Worm (Caenorhabditis elegans) whole organism, late embryonic: Measurements from ENCODE around the gene srz-62.

Experiments used
- C38D4.7 ChIP-seq: fragments of 200-800 bp; sonication (Bioruptor generic); optimal IDR thresholded peaks from 2 replicates; lab custom pipeline; 2018; ENCODE audit warnings: mild to moderate bottlenecking, missing genetic modification characterization, moderate library complexity, missing compliant biosample characterization
- K02D7.2 ChIP-seq: sonication (generic microtip); optimal IDR thresholded peaks from 2 replicates; lab custom pipeline; 2017; ENCODE audit warnings: mild to moderate bottlenecking, missing genetic modification characterization, missing compliant biosample characterization
- T23F11.4 ChIP-seq: fragments of 200-800 bp; sonication (Bioruptor generic); optimal IDR thresholded peaks from 2 replicates; lab custom pipeline; 2018; ENCODE audit warnings: mild to moderate bottlenecking, missing genetic modification characterization, missing compliant biosample characterization
- ahr-1 ChIP-seq: sonication (generic microtip); optimal IDR thresholded peaks from 2 replicates; lab custom pipeline; 2016; ENCODE audit warnings: missing genetic modification characterization, missing compliant biosample characterization
- ama-1 ChIP-seq: fragments of 150-350 bp; optimal IDR thresholded peaks from 2 replicates; lab custom pipeline; 2014
- ceh-14 ChIP-seq: sonication (generic microtip); optimal IDR thresholded peaks from 2 replicates; lab custom pipeline; 2016; ENCODE audit warnings: missing genotype, missing genetic modification characterization, missing compliant biosample characterization
- ceh-19 ChIP-seq: fragments of 200-800 bp; sonication (Bioruptor generic); optimal IDR thresholded peaks from 2 replicates; lab custom pipeline; 2018; ENCODE audit warnings: mild to moderate bottlenecking, missing genetic modification characterization, missing compliant biosample characterization
- ceh-2 ChIP-seq: sonication (generic microtip); optimal IDR thresholded peaks from 2 replicates; lab custom pipeline; 2016; ENCODE audit warnings: missing genotype, missing genetic modification characterization, missing compliant biosample characterization
- ceh-31 ChIP-seq: sonication (generic microtip); optimal IDR thresholded peaks from 2 replicates; lab custom pipeline; 2016; ENCODE audit warnings: missing genetic modification characterization, missing compliant biosample characterization
- ceh-34 ChIP-seq: sonication (generic microtip); optimal IDR thresholded peaks from 2 replicates; lab custom pipeline; 2016; ENCODE audit warnings: mild to moderate bottlenecking, missing genetic modification characterization, missing compliant biosample characterization
- ceh-48 ChIP-seq: sonication (generic microtip); optimal IDR thresholded peaks from 2 replicates; lab custom pipeline; 2016; ENCODE audit warnings: missing genetic modification characterization, inconsistent platforms, missing compliant biosample characterization
- ceh-6 ChIP-seq: fragments of 200-800 bp; sonication (Bioruptor generic); optimal IDR thresholded peaks from 2 replicates; lab custom pipeline; 2018; ENCODE audit warnings: mild to moderate bottlenecking, missing genetic modification characterization, missing compliant biosample characterization
- ceh-9 ChIP-seq: sonication (generic microtip); optimal IDR thresholded peaks from 2 replicates; lab custom pipeline; 2016; ENCODE audit warnings: mild to moderate bottlenecking, missing genetic modification characterization, inconsistent platforms, missing compliant biosample characterization
- che-1 ChIP-seq: sonication (generic microtip); optimal IDR thresholded peaks from 2 replicates; lab custom pipeline; 2016; ENCODE audit warnings: mild to moderate bottlenecking, missing genetic modification characterization, missing compliant biosample characterization
- dve-1 ChIP-seq: sonication (generic microtip); optimal IDR thresholded peaks from 2 replicates; lab custom pipeline; 2017; ENCODE audit warnings: antibody characterized with exemption, mild to moderate bottlenecking, missing genetic modification characterization, missing compliant biosample characterization
- elt-2 ChIP-seq: sonication (generic microtip); optimal IDR thresholded peaks from 2 replicates; lab custom pipeline; 2016; ENCODE audit warnings: missing genetic modification reagents, missing genetic modification characterization, missing compliant biosample characterization
- ets-4 ChIP-seq: sonication (generic microtip); optimal IDR thresholded peaks from 2 replicates; lab custom pipeline; 2016; ENCODE audit warnings: missing genetic modification characterization, missing compliant biosample characterization
- eyg-1 ChIP-seq: sonication (generic microtip); optimal IDR thresholded peaks from 2 replicates; lab custom pipeline; 2016; ENCODE audit warnings: missing genotype, missing genetic modification characterization, missing compliant biosample characterization
- gmeb-2 ChIP-seq: sonication (generic microtip); optimal IDR thresholded peaks from 2 replicates; lab custom pipeline; 2016; ENCODE audit warnings: missing genetic modification characterization, inconsistent platforms, missing compliant biosample characterization
- hlh-13 ChIP-seq: fragments of 200-800 bp; sonication (Bioruptor generic); optimal IDR thresholded peaks from 2 replicates; lab custom pipeline; 2018; ENCODE audit warnings: mild to moderate bottlenecking, missing genetic modification characterization, missing compliant biosample characterization
- hlh-15 ChIP-seq: sonication (generic microtip); optimal IDR thresholded peaks from 2 replicates; lab custom pipeline; 2016; ENCODE audit warnings: missing genetic modification characterization, missing compliant biosample characterization
- hlh-6 ChIP-seq: sonication (generic microtip); optimal IDR thresholded peaks from 2 replicates; lab custom pipeline; 2016; ENCODE audit warnings: missing genotype, missing genetic modification characterization, missing compliant biosample characterization
- hlh-8 ChIP-seq: sonication (generic microtip); optimal IDR thresholded peaks from 2 replicates; lab custom pipeline; 2016; ENCODE audit warnings: missing genotype, missing genetic modification characterization, missing compliant biosample characterization
- lim-6 ChIP-seq: sonication (generic microtip); optimal IDR thresholded peaks from 2 replicates; lab custom pipeline; 2016; ENCODE audit warnings: missing genetic modification characterization, missing compliant biosample characterization
- lin-11 ChIP-seq: fragments of 200-800 bp; sonication (Bioruptor generic); optimal IDR thresholded peaks from 2 replicates; lab custom pipeline; 2018; ENCODE audit warnings: mild to moderate bottlenecking, missing genetic modification characterization, missing compliant biosample characterization
- nfya-1 ChIP-seq: sonication (generic microtip); optimal IDR thresholded peaks from 2 replicates; lab custom pipeline; 2017; ENCODE audit warnings: missing genetic modification characterization, mild to moderate bottlenecking, missing compliant biosample characterization, antibody characterized with exemption, moderate library complexity
- nhr-232 ChIP-seq: sonication (generic microtip); optimal IDR thresholded peaks from 2 replicates; lab custom pipeline; 2016; ENCODE audit warnings: missing genetic modification characterization, missing compliant biosample characterization
- npax-4 ChIP-seq: sonication (generic microtip); optimal IDR thresholded peaks from 2 replicates; lab custom pipeline; 2016; ENCODE audit warnings: missing genetic modification characterization, missing compliant biosample characterization
- odd-2 ChIP-seq: sonication (generic microtip); optimal IDR thresholded peaks from 2 replicates; lab custom pipeline; 2017; ENCODE audit warnings: antibody characterized with exemption, mild to moderate bottlenecking, missing genetic modification characterization, missing compliant biosample characterization
- pag-3 ChIP-seq: sonication (generic microtip); optimal IDR thresholded peaks from 2 replicates; lab custom pipeline; 2016; ENCODE audit warnings: missing compliant biosample characterization, missing genetic modification characterization, borderline replicate concordance
- pat-9 ChIP-seq: fragments of 200-800 bp; sonication (Bioruptor generic); optimal IDR thresholded peaks from 2 replicates; lab custom pipeline; 2018; ENCODE audit warnings: mild to moderate bottlenecking, missing genetic modification characterization, moderate library complexity, missing compliant biosample characterization
- pha-2 ChIP-seq: sonication (generic microtip); optimal IDR thresholded peaks from 2 replicates; lab custom pipeline; 2017; ENCODE audit warnings: mild to moderate bottlenecking, missing genetic modification characterization, missing compliant biosample characterization
- pha-4 ChIP-seq: fragments of 150-350 bp; optimal IDR thresholded peaks from 2 replicates; lab custom pipeline; 2018; ENCODE audit warnings: missing biosample characterization, missing genetic modification reagents, missing genetic modification characterization
- pqm-1 ChIP-seq: sonication (generic microtip); optimal IDR thresholded peaks from 2 replicates; lab custom pipeline; 2016; ENCODE audit warnings: missing genetic modification characterization, missing compliant biosample characterization
- rnt-1 ChIP-seq: sonication (generic microtip); optimal IDR thresholded peaks from 2 replicates; lab custom pipeline; 2016; ENCODE audit warnings: missing genetic modification characterization, missing compliant biosample characterization
- sdc-2 ChIP-seq: sonication (generic microtip); optimal IDR thresholded peaks from 2 replicates; lab custom pipeline; 2016; ENCODE audit warnings: missing genotype, missing genetic modification characterization, missing compliant biosample characterization
- sox-2 ChIP-seq: fragments of 200-800 bp; sonication (Bioruptor generic); IDR thresholded peaks from 2 replicates; pipeline ENCODE4 v1.3.6; 2022; ENCODE audit warnings: missing genetic modification reagents, missing genetic modification characterization, missing compliant biosample characterization
- sox-4 ChIP-seq: sonication (generic microtip); optimal IDR thresholded peaks from 2 replicates; lab custom pipeline; 2017; ENCODE audit warnings: mild to moderate bottlenecking, missing genetic modification characterization, inconsistent platforms, missing compliant biosample characterization
- tbx-2 ChIP-seq: sonication (generic microtip); optimal IDR thresholded peaks from 2 replicates; lab custom pipeline; 2016; ENCODE audit warnings: missing genetic modification characterization, missing compliant biosample characterization
- tbx-7 ChIP-seq: sonication (generic microtip); optimal IDR thresholded peaks from 2 replicates; lab custom pipeline; 2016; ENCODE audit warnings: missing genotype, missing genetic modification characterization, missing compliant biosample characterization
- ttx-3 ChIP-seq: sonication (generic microtip); optimal IDR thresholded peaks from 2 replicates; lab custom pipeline; 2016; ENCODE audit warnings: missing genetic modification reagents, missing genetic modification characterization, missing compliant biosample characterization
- unc-3 ChIP-seq, 2 experiments: fragments of 200-800 bp in 1 of 2; sonication (Bioruptor generic) in 1 of 2; sonication (generic microtip) in 1 of 2; conservative IDR thresholded peaks in 1 of 2; optimal IDR thresholded peaks in 1 of 2; 2 replicates each; pipeline versions ENCODE4 v1.3.6 to Lab custom; 2016 to 2022; ENCODE audit warnings: missing compliant biosample characterization in 2 of 2, missing genetic modification characterization in 2 of 2, missing genetic modification reagents in 1 of 2
- unc-55 ChIP-seq: sonication (generic microtip); optimal IDR thresholded peaks from 2 replicates; lab custom pipeline; 2017; ENCODE audit warnings: missing biosample characterization, missing genetic modification reagents, missing genetic modification characterization
- zip-5 ChIP-seq: sonication (generic microtip); optimal IDR thresholded peaks from 2 replicates; lab custom pipeline; 2016; ENCODE audit warnings: missing genetic modification characterization, missing compliant biosample characterization
- ztf-16 ChIP-seq: sonication (generic microtip); optimal IDR thresholded peaks from 2 replicates; lab custom pipeline; 2017; ENCODE audit warnings: missing genetic modification characterization, missing compliant biosample characterization

Gene srz-62

ce11 chrIV:3899719-3900554, at the start of gene srz-62:
Gene srz-62, plus strand, starts transcription at chrIV:3900504.
- TF ChIP-seq pqm-1 (peak; percentile 82), elt-2 (tag; lab: Kevin White, UChicago) (peak; percentile 100), ama-1 (lab: Kevin White, UChicago) (no peak), zip-5 (tag; lab: Kevin White, UChicago) (peak; percentile 20), eyg-1 (tag; lab: Kevin White, UChicago) (no peak)

ce11 chrIV:3853557-3853956, 46.7 kb upstream of the srz-62 start:
- TF ChIP-seq sdc-2 (tag; lab: Kevin White, UChicago) (no peak), npax-4 (tag; lab: Kevin White, UChicago) (no peak), ama-1 (lab: Kevin White, UChicago) (no peak), ztf-16 (tag; lab: Kevin White, UChicago) (no peak), ceh-6 (no peak), ceh-19 (GFP tag; lab: Kevin White, UChicago) (no peak), odd-2 (tag; lab: Kevin White, UChicago) (no peak), ceh-48 (tag; lab: Kevin White, UChicago) (no peak)

- TF ChIP-seq hlh-6 (tag; lab: Kevin White, UChicago): peak; percentile 22
- no peak for TF ChIP-seq ceh-34
- TF ChIP-seq pha-4 (tag; lab: Kevin White, UChicago): no peak
- no peak for TF ChIP-seq lin-11 (tag; lab: Kevin White, UChicago)
- TF ChIP-seq ceh-14 (tag; lab: Kevin White, UChicago): no peak
- TF ChIP-seq hlh-15 (tag; lab: Kevin White, UChicago): no peak
- TF ChIP-seq hlh-8 (tag; lab: Kevin White, UChicago): peak; percentile 21
- TF ChIP-seq T23F11.4: no peak
- TF ChIP-seq ceh-6: no peak
- peak; percentile 16 for TF ChIP-seq rnt-1 (tag; lab: Kevin White, UChicago)
- no peak for TF ChIP-seq nhr-232
- no peak for TF ChIP-seq unc-3 (GFP tag; conservative IDR thresholded peaks at IDR 0.05; lab: Robert Waterston, UW)
- no peak for TF ChIP-seq unc-3 (tag; optimal IDR thresholded peaks at IDR 0.05; lab: Kevin White, UChicago)
- no peak for TF ChIP-seq pag-3 (tag; lab: Kevin White, UChicago)
- no peak for TF ChIP-seq dve-1 (tag; lab: Kevin White, UChicago)
- TF ChIP-seq nfya-1 (tag; lab: Kevin White, UChicago): no peak
- TF ChIP-seq npax-4 (tag; lab: Kevin White, UChicago): no peak
- peak; percentile 38 for TF ChIP-seq tbx-2
- TF ChIP-seq gmeb-2: no peak
- TF ChIP-seq ceh-31 (tag; lab: Kevin White, UChicago): peak; percentile 33
- TF ChIP-seq odd-2 (tag; lab: Kevin White, UChicago): no peak
- no peak for TF ChIP-seq ceh-2 (tag; lab: Kevin White, UChicago)
- no peak for TF ChIP-seq ttx-3 (tag; lab: Kevin White, UChicago)
- TF ChIP-seq sox-2: no peak
- no peak for TF ChIP-seq ztf-16 (tag; lab: Kevin White, UChicago)
- TF ChIP-seq che-1 (tag; lab: Kevin White, UChicago): no peak
- TF ChIP-seq sox-4 (tag; lab: Kevin White, UChicago): peak; percentile 1
- no peak for TF ChIP-seq ceh-9
- no peak for TF ChIP-seq K02D7.2 (tag; lab: Kevin White, UChicago)
- TF ChIP-seq zip-5 (tag; lab: Kevin White, UChicago): no peak
- TF ChIP-seq pqm-1: no peak
- TF ChIP-seq elt-2 (tag; lab: Kevin White, UChicago): no peak
- TF ChIP-seq ets-4: no peak
- no peak for TF ChIP-seq hlh-13 (GFP tag; lab: Kevin White, UChicago)
- no peak for TF ChIP-seq pha-2 (tag; lab: Kevin White, UChicago)
- no peak for TF ChIP-seq C38D4.7 (GFP tag; lab: Kevin White, UChicago)
- no peak for TF ChIP-seq unc-55 (GFP tag; lab: Kevin White, UChicago)
- TF ChIP-seq pat-9 (tag; lab: Kevin White, UChicago): no peak
- no peak for TF ChIP-seq ahr-1
- no peak for TF ChIP-seq lim-6 (tag; lab: Kevin White, UChicago)
- TF ChIP-seq tbx-7 (tag; lab: Kevin White, UChicago): no peak
These were observed 45.7 kb upstream of the srz-62 start for ce11 chrIV:3854606-3855005.
